Fruit fly (Drosophila melanogaster) whole organism, embryonic: ENCODE data around the gene CG15764.

ENCODE experiments used
- Bdp1 ChIP-seq: fragments of 200-800 bp; sonication (Bioruptor generic); optimal IDR thresholded peaks from 3 replicates; lab custom pipeline; 2016; ENCODE audit warnings: missing biosample characterization, missing genetic modification characterization
- CG10267 ChIP-seq: fragments of 200-800 bp; sonication (Bioruptor generic); optimal IDR thresholded peaks from 2 replicates; lab custom pipeline; 2018; ENCODE audit warnings: missing biosample characterization, mild to moderate bottlenecking, missing genetic modification characterization, moderate library complexity
- CG13296 ChIP-seq: fragments of 200-800 bp; sonication (Bioruptor generic); optimal IDR thresholded peaks from 3 replicates; lab custom pipeline; 2018; ENCODE audit warnings: missing biosample characterization, mild to moderate bottlenecking, missing genetic modification characterization
- CG14441 ChIP-seq: fragments of 200-800 bp; sonication (Bioruptor generic); IDR thresholded peaks from 2 replicates; pipeline ENCODE4 v1.3.6; 2022; ENCODE audit warnings: missing biosample characterization, missing genetic modification characterization
- CG15011 ChIP-seq: fragments of 200-800 bp; sonication (Bioruptor generic); optimal IDR thresholded peaks from 3 replicates; lab custom pipeline; 2018; ENCODE audit warnings: missing biosample characterization, mild to moderate bottlenecking, missing genetic modification characterization
- CG15269 ChIP-seq: fragments of 200-800 bp; sonication (Bioruptor generic); optimal IDR thresholded peaks from 2 replicates; lab custom pipeline; 2018; ENCODE audit warnings: missing biosample characterization, mild to moderate bottlenecking, missing genetic modification characterization, moderate library complexity
- CG16815 ChIP-seq: fragments of 200-800 bp; sonication (Bioruptor generic); optimal IDR thresholded peaks from 3 replicates; lab custom pipeline; 2017; ENCODE audit warnings: missing biosample characterization, mild to moderate bottlenecking, missing genetic modification characterization
- CG18599 ChIP-seq: fragments of 200-800 bp; sonication (Bioruptor generic); optimal IDR thresholded peaks from 3 replicates; lab custom pipeline; 2017; ENCODE audit warnings: missing biosample characterization, missing genetic modification characterization, mild to moderate bottlenecking, moderate library complexity, missing genetic modification reagents
- CG31224 ChIP-seq: fragments of 200-800 bp; sonication (Bioruptor generic); IDR thresholded peaks from 2 replicates; pipeline ENCODE4 v1.3.6; 2022; ENCODE audit warnings: missing biosample characterization, missing genetic modification characterization
- CG31441 ChIP-seq: fragments of 200-800 bp; sonication (Bioruptor generic); IDR thresholded peaks from 2 replicates; pipeline ENCODE4 v1.3.6; 2022; ENCODE audit warnings: missing biosample characterization, missing genetic modification characterization
- CG4328 ChIP-seq: fragments of 200-800 bp; sonication (Bioruptor generic); optimal IDR thresholded peaks from 3 replicates; lab custom pipeline; 2017; ENCODE audit warnings: missing biosample characterization, missing genetic modification reagents, missing genetic modification characterization
- CG4820 ChIP-seq: fragments of 200-800 bp; sonication (Bioruptor generic); optimal IDR thresholded peaks from 3 replicates; lab custom pipeline; 2016; ENCODE audit warnings: missing biosample characterization, missing genetic modification characterization
- CG8089 ChIP-seq: fragments of 200-800 bp; sonication (Bioruptor generic); optimal IDR thresholded peaks from 3 replicates; lab custom pipeline; 2016; ENCODE audit warnings: missing biosample characterization, missing genetic modification characterization
- CHES-1-like ChIP-seq: fragments of 200-800 bp; sonication (Bioruptor generic); optimal IDR thresholded peaks from 2 replicates; lab custom pipeline; 2016; ENCODE audit warnings: missing biosample characterization, missing genetic modification characterization
- D ChIP-seq, 2 experiments: fragments of 200-800 bp in 1 of 2; fragments of >200 bp in 1 of 2; sonication (Bioruptor generic) in 1 of 2; optimal IDR thresholded peaks; 2 replicates in 1 of 2; 3 replicates in 1 of 2; lab custom pipeline; 2017; ENCODE audit warnings: mild to moderate bottlenecking in 1 of 2, missing biosample characterization in 1 of 2, missing genetic modification characterization in 1 of 2, missing genetic modification reagents in 1 of 2
- D19A ChIP-seq: fragments of 200-800 bp; optimal IDR thresholded peaks from 3 replicates; lab custom pipeline; 2019; ENCODE audit warnings: missing biosample characterization, mild to moderate bottlenecking, missing genetic modification characterization, moderate library complexity
- Dfd ChIP-seq, 2 experiments: fragments of >200 bp; optimal IDR thresholded peaks; 2 replicates each; lab custom pipeline; 2017; ENCODE audit warnings: missing biosample characterization in 2 of 2, missing genetic modification characterization in 2 of 2
- Dip2 ChIP-seq: fragments of 200-800 bp; sonication (Bioruptor generic); IDR thresholded peaks from 2 replicates; pipeline ENCODE4 v1.3.6; 2022; ENCODE audit warnings: missing biosample characterization, missing genetic modification characterization
- Doc2 ChIP-seq: fragments of 200-800 bp; sonication (Bioruptor generic); IDR thresholded peaks from 2 replicates; pipeline ENCODE4 v1.3.6; 2022; ENCODE audit warnings: missing biosample characterization, missing genetic modification characterization
- Elba2 ChIP-seq: fragments of 200-800 bp; sonication (Bioruptor generic); optimal IDR thresholded peaks from 3 replicates; lab custom pipeline; 2016; ENCODE audit warnings: missing biosample characterization, missing genetic modification characterization
- Ets97D ChIP-seq: fragments of 200-800 bp; sonication (Bioruptor generic); optimal IDR thresholded peaks from 3 replicates; lab custom pipeline; 2016; ENCODE audit warnings: missing biosample characterization, missing genetic modification characterization
- Hr51 ChIP-seq, 2 experiments: fragments of 200-800 bp; sonication (Bioruptor generic); optimal IDR thresholded peaks; 2 replicates in 1 of 2; 3 replicates in 1 of 2; lab custom pipeline; 2016 to 2018; ENCODE audit warnings: missing biosample characterization in 2 of 2, missing genetic modification characterization in 2 of 2, mild to moderate bottlenecking in 1 of 2, moderate library complexity in 1 of 2
- Jarid2 ChIP-seq: fragments of 200-800 bp; sonication (Bioruptor generic); optimal IDR thresholded peaks from 3 replicates; lab custom pipeline; 2017; ENCODE audit warnings: mild to moderate bottlenecking, missing biosample characterization, missing genetic modification reagents, missing genetic modification characterization
- Kr ChIP-seq: fragments of 200-800 bp; sonication (Bioruptor generic); optimal IDR thresholded peaks from 2 replicates; lab custom pipeline; 2017; ENCODE audit warnings: missing biosample characterization, mild to moderate bottlenecking, missing genetic modification characterization
- Sox102F ChIP-seq: fragments of 200-800 bp; sonication (Bioruptor generic); optimal IDR thresholded peaks from 2 replicates; lab custom pipeline; 2018; ENCODE audit warnings: missing biosample characterization, mild to moderate bottlenecking, missing genetic modification characterization, moderate library complexity
- Taf1 ChIP-seq: fragments of 200-800 bp; sonication (Bioruptor generic); IDR thresholded peaks from 2 replicates; pipeline ENCODE4 v1.3.6; 2022; ENCODE audit warnings: missing biosample characterization, missing genetic modification characterization
- Usf ChIP-seq: fragments of 200-800 bp; sonication (Bioruptor generic); optimal IDR thresholded peaks from 2 replicates; lab custom pipeline; 2017; ENCODE audit warnings: missing genotype, missing biosample characterization, missing genetic modification characterization
- Xbp1 ChIP-seq: fragments of 200-800 bp; sonication (Bioruptor generic); optimal IDR thresholded peaks from 3 replicates; lab custom pipeline; 2016; ENCODE audit warnings: missing biosample characterization, mild to moderate bottlenecking, missing genetic modification characterization
- YL-1 ChIP-seq: fragments of 200-800 bp; sonication (Bioruptor generic); optimal IDR thresholded peaks from 3 replicates; lab custom pipeline; 2017; ENCODE audit warnings: missing biosample characterization, mild to moderate bottlenecking, missing genetic modification characterization
- ato ChIP-seq: fragments of 200-800 bp; sonication (Bioruptor generic); IDR thresholded peaks from 2 replicates; pipeline ENCODE4 v1.3.6; 2022; ENCODE audit warnings: missing biosample characterization, missing genetic modification characterization; ENCODE audit not compliant: partially characterized antibody
- bigmax ChIP-seq: fragments of 200-800 bp; sonication (Bioruptor generic); optimal IDR thresholded peaks from 2 replicates; lab custom pipeline; 2018; ENCODE audit warnings: missing biosample characterization, mild to moderate bottlenecking, missing genetic modification characterization
- cad ChIP-seq: fragments of >200 bp; optimal IDR thresholded peaks from 2 replicates; lab custom pipeline; 2017; ENCODE audit warnings: missing biosample characterization, missing genetic modification characterization
- cwo ChIP-seq: fragments of 200-800 bp; sonication (Bioruptor generic); optimal IDR thresholded peaks from 3 replicates; lab custom pipeline; 2017; ENCODE audit warnings: missing biosample characterization, missing genetic modification characterization, mild to moderate bottlenecking, moderate library complexity, missing genetic modification reagents
- dpn ChIP-seq, 2 experiments: fragments of 200-800 bp; sonication (Bioruptor generic); optimal IDR thresholded peaks; 3 replicates each; lab custom pipeline; 2016; ENCODE audit warnings: missing biosample characterization in 2 of 2, missing genetic modification characterization in 2 of 2
- dysf ChIP-seq: fragments of 200-800 bp; sonication (Bioruptor generic); IDR thresholded peaks from 3 replicates; pipeline ENCODE4 v1.3.6; 2022; ENCODE audit warnings: missing biosample characterization, missing genetic modification characterization
- ewg ChIP-seq: fragments of 200-800 bp; sonication (Bioruptor generic); optimal IDR thresholded peaks from 3 replicates; lab custom pipeline; 2017; ENCODE audit warnings: mild to moderate bottlenecking, missing biosample characterization, missing genetic modification reagents, missing genetic modification characterization
- fd96Cb ChIP-seq: fragments of 200-800 bp; sonication (Bioruptor generic); optimal IDR thresholded peaks from 2 replicates; lab custom pipeline; 2018; ENCODE audit warnings: missing biosample characterization, mild to moderate bottlenecking, missing genetic modification characterization, moderate library complexity
- grau ChIP-seq: fragments of 200-800 bp; optimal IDR thresholded peaks from 3 replicates; lab custom pipeline; 2019; ENCODE audit warnings: missing biosample characterization, mild to moderate bottlenecking, missing genetic modification characterization, moderate library complexity
- insv ChIP-seq, 2 experiments: fragments of 200-800 bp; sonication (Bioruptor generic); optimal IDR thresholded peaks; 3 replicates each; lab custom pipeline; 2016 to 2018; ENCODE audit warnings: missing biosample characterization in 2 of 2, missing genetic modification characterization in 2 of 2
- klu ChIP-seq: fragments of 200-800 bp; sonication (Bioruptor generic); IDR thresholded peaks from 2 replicates; pipeline ENCODE4 v1.3.6; 2022; ENCODE audit warnings: missing biosample characterization, missing genetic modification characterization
- nerfin-1 ChIP-seq: fragments of 200-800 bp; sonication (Bioruptor generic); optimal IDR thresholded peaks from 3 replicates; lab custom pipeline; 2019; ENCODE audit warnings: missing biosample characterization, mild to moderate bottlenecking, missing genetic modification characterization, moderate library complexity
- p53 ChIP-seq: fragments of 200-800 bp; sonication (Bioruptor generic); optimal IDR thresholded peaks from 2 replicates; lab custom pipeline; 2016; ENCODE audit warnings: missing biosample characterization, missing genetic modification characterization
- slou ChIP-seq: fragments of 200-800 bp; sonication (Bioruptor generic); optimal IDR thresholded peaks from 3 replicates; lab custom pipeline; 2016; ENCODE audit warnings: missing biosample characterization, missing genetic modification characterization
- slp2 ChIP-seq: fragments of 200-800 bp; sonication (Bioruptor generic); optimal IDR thresholded peaks from 2 replicates; lab custom pipeline; 2016; ENCODE audit warnings: missing biosample characterization, missing genetic modification characterization
- stc ChIP-seq: fragments of 200-800 bp; sonication (Bioruptor generic); IDR thresholded peaks from 2 replicates; pipeline ENCODE4 v1.3.6; 2022; ENCODE audit warnings: missing biosample characterization, missing genetic modification characterization
- tx ChIP-seq: fragments of 200-800 bp; sonication (Bioruptor generic); optimal IDR thresholded peaks from 2 replicates; lab custom pipeline; 2016; ENCODE audit warnings: missing biosample characterization, missing genetic modification characterization
- usp ChIP-seq: fragments of >200 bp; optimal IDR thresholded peaks from 2 replicates; lab custom pipeline; 2017; ENCODE audit warnings: missing biosample characterization, missing genetic modification characterization
- wdn ChIP-seq: fragments of 200-800 bp; sonication (Bioruptor generic); IDR thresholded peaks from 2 replicates; pipeline ENCODE4 v1.3.6; 2022; ENCODE audit warnings: missing biosample characterization, missing genetic modification characterization
- wek ChIP-seq: fragments of 200-800 bp; sonication (Bioruptor generic); optimal IDR thresholded peaks from 3 replicates; lab custom pipeline; 2018; ENCODE audit warnings: missing biosample characterization, mild to moderate bottlenecking, missing genetic modification characterization, moderate library complexity

The CG15764 gene

DNA sequence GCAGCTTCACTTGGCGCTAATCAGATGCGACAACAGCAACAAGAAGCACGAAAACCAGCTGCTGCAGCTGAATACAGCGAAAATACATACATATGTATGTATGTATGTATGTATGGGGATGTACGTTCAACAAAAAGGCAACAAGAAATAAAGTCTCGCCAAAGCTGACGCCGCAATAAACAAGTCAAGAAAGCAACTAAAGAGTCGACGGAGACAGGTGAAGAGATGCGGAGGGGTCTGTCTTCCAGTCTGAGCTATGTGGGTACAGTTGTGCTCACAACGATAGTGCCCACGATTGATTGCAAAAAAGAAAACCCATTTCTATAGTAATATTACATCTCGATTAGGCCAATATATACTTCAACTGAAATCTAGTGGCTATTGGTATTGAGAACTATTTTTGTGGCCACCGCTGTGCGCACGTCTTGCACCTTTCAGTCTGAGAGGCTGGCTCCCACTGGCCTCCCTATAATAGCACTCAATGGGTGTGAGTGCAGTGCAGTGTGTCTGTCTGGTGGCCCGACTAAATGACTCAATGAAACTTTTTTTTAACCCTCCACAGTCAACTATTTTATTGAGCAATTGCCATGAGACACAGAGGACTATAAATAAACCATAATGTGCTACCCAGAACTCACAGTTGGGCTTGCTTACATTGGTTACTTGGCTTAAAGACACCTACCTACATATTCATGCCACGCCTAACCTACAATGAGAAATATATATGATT lies 27.1 kb downstream of the CG15764 start (continued):
- TF ChIP-seq CG8089 (GFP tag; lab: Kevin White, UChicago) (peak; percentile 88), bigmax (GFP tag; lab: Kevin White, UChicago) (no peak), Xbp1 (GFP tag; lab: Kevin White, UChicago) (peak; percentile 91), Usf (peak; percentile 70), insv (GFP tag; optimal IDR thresholded peaks at IDR 0.05; lab: Kevin White, UChicago) (no peak), tx (GFP tag; lab: Kevin White, UChicago) (peak; percentile 78), Bdp1 (GFP tag; lab: Kevin White, UChicago) (peak; percentile 67), CG10267 (tag; lab: Kevin White, UChicago) (peak; percentile 78), wdn (GFP tag; lab: Robert Waterston, UW) (peak; percentile 82), ewg (GFP tag; lab: Kevin White, UChicago) (peak; percentile 88), slp2 (GFP tag; lab: Kevin White, UChicago) (peak; percentile 91), dpn (GFP tag; optimal IDR thresholded peaks at IDR 0.05; lab: Kevin White, UChicago) (peak; percentile 88 to 93), Kr (GFP tag; lab: Kevin White, UChicago) (no peak), Dfd (GFP tag; optimal IDR thresholded peaks at IDR 0.05; lab: Kevin White, UChicago) (no peak), Sox102F (GFP tag; lab: Kevin White, UChicago) (peak; percentile 94), CG31224 (peak; percentile 79), cad (GFP tag; lab: Kevin White, UChicago) (no peak), klu (GFP tag; lab: Robert Waterston, UW) (peak; percentile 74), fd96Cb (tag; lab: Kevin White, UChicago) (peak; percentile 92), Dip2 (GFP tag; lab: Robert Waterston, UW) (no peak; the same call in 1 of the 2 replicates), CG14441 (GFP tag; lab: Robert Waterston, UW) (peak; percentile 86), stc (GFP tag; lab: Robert Waterston, UW) (peak; percentile 91), Jarid2 (GFP tag; lab: Kevin White, UChicago) (peak; percentile 65), Hr51 (GFP tag; optimal IDR thresholded peaks at IDR 0.05; lab: Kevin White, UChicago) (peak; percentile 67 to 88), CG31441 (GFP tag; lab: Robert Waterston, UW) (peak; percentile 94), CG16815 (GFP tag; lab: Kevin White, UChicago) (peak; percentile 81), CG15011 (GFP tag; lab: Kevin White, UChicago) (peak; percentile 69), wek (GFP tag; lab: Kevin White, UChicago) (peak; percentile 77), Doc2 (GFP tag; lab: Robert Waterston, UW) (peak; percentile 39; the same call in 1 of the 2 replicates), Elba2 (GFP tag; lab: Kevin White, UChicago) (peak; percentile 6), ato (GFP tag; lab: Robert Waterston, UW) (no peak), usp (GFP tag; lab: Kevin White, UChicago) (no peak), dysf (GFP tag; lab: Robert Waterston, UW) (peak; percentile 94), p53 (GFP tag; lab: Kevin White, UChicago) (peak; percentile 75), CG4820 (GFP tag; lab: Kevin White, UChicago) (peak; percentile 93), Ets97D (GFP tag; lab: Kevin White, UChicago) (peak; percentile 65), YL-1 (GFP tag; lab: Kevin White, UChicago) (peak; percentile 12), CG15269 (tag; lab: Kevin White, UChicago) (peak; percentile 86), D (optimal IDR thresholded peaks at IDR 0.05; lab: Kevin White, UChicago) (no peak), D (GFP tag; optimal IDR thresholded peaks at IDR 0.05; lab: Kevin White, UChicago) (peak; percentile 92), cwo (peak; percentile 73), CHES-1-like (GFP tag; lab: Kevin White, UChicago) (peak; percentile 75), CG4328 (GFP tag; lab: Kevin White, UChicago) (peak; percentile 27), D19A (tag; lab: Kevin White, UChicago) (peak; percentile 86), grau (tag; lab: Kevin White, UChicago) (peak; percentile 79), slou (GFP tag; lab: Kevin White, UChicago) (peak; percentile 62), CG13296 (GFP tag; lab: Kevin White, UChicago) (peak; percentile 68), Taf1 (GFP tag; lab: Robert Waterston, UW) (peak; percentile 84), CG18599 (GFP tag; lab: Kevin White, UChicago) (peak; percentile 87), nerfin-1 (tag; lab: Kevin White, UChicago) (peak; percentile 81)
